Fruit fly (Drosophila melanogaster): ENCODE data around the gene CG9471.

- TF ChIP-seq Myc (optimal IDR thresholded peaks at IDR 0.05) (no peak), CG32264 (GFP tag; optimal IDR thresholded peaks at IDR 0.05) (no peak), fru (GFP tag; optimal IDR thresholded peaks at IDR 0.05) (no peak), br (GFP tag; optimal IDR thresholded peaks at IDR 0.05) (no peak), Hr78 (GFP tag; optimal IDR thresholded peaks at IDR 0.05) (no peak), Rel (GFP tag; optimal IDR thresholded peaks at IDR 0.05) (no peak), Rel (tag; optimal IDR thresholded peaks at IDR 0.05) (peak; percentile 95), psq (GFP tag; optimal IDR thresholded peaks at IDR 0.05) (peak; percentile 100)
Measured at dm6 chr3R:9808946-9809545, 37.7 kb upstream of the CG9471 start, which contains the start of gene FBXO11.

All from whole organism, wandering third instar larva.